Worm (Caenorhabditis elegans) whole organism, mixed stage, embryonic: Measurements from ENCODE around the gene lex-1.

ENCODE experiments used
- mab-5 ChIP-seq: fragments of 150-350 bp; optimal IDR thresholded peaks from 2 replicates; lab custom pipeline; 2014; ENCODE audit warnings: missing biosample characterization, missing genetic modification characterization
- mls-2 ChIP-seq: sonication (generic microtip); optimal IDR thresholded peaks from 2 replicates; lab custom pipeline; 2016; ENCODE audit warnings: mild to moderate bottlenecking, missing genetic modification characterization, moderate library complexity, missing compliant biosample characterization
- nhr-12 ChIP-seq: fragments of 150-350 bp; optimal IDR thresholded peaks from 2 replicates; lab custom pipeline; 2014; ENCODE audit warnings: missing biosample characterization, missing genetic modification characterization
- unc-62 ChIP-seq: fragments of 150-350 bp; optimal IDR thresholded peaks from 2 replicates; lab custom pipeline; 2014; ENCODE audit warnings: missing biosample characterization, missing genetic modification reagents, missing genetic modification characterization

DNA sequence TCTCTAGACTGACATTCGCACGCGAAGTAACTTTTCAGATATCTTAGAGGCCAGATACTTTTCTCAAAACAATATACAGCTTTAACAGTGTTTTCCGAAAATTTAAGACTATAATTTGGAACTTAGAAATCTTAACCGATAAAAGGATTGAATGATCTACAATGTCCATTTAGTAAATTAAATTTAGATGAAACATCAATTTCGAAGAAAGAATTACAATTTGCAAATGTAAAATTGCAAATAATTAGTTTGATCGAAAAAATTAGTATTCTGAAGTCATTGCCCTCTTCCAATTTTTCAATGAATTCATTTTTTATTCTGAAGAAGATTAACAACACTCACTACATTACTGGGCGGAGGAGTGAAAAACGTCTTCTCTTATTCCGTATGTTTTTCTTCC is 10.7 kb upstream of the lex-1 start, which contains the start of gene bath-37:
- TF ChIP-seq unc-62 (no peak), nhr-12 (tag; lab: Kevin White, UChicago) (no peak), mls-2 (tag; lab: Kevin White, UChicago) (no peak), mab-5 (tag; lab: Kevin White, UChicago) (no peak)
